Fruit fly (Drosophila melanogaster) whole organism: ENCODE data around the gene CG9021.
A peak's percentile ranks its signal among the peaks of the same experiment; 100 is the strongest.

Experiments used
- CG8478 ChIP-seq: fragments of >200 bp; optimal IDR thresholded peaks from 2 replicates; lab custom pipeline; 2018; ENCODE audit warnings: inconsistent platforms
- Dll ChIP-seq: fragments of >200 bp; optimal IDR thresholded peaks from 2 replicates; lab custom pipeline; 2017
- EcR ChIP-seq, 2 experiments: fragments of >200 bp; optimal IDR thresholded peaks; 2 replicates each; lab custom pipeline; 2017; ENCODE audit warnings: missing biosample characterization in 2 of 2, missing genetic modification characterization in 2 of 2, missing genetic modification reagents in 2 of 2
- pan ChIP-seq: fragments of >200 bp; optimal IDR thresholded peaks from 2 replicates; lab custom pipeline; 2017
- psq ChIP-seq: fragments of >200 bp; optimal IDR thresholded peaks from 2 replicates; lab custom pipeline; 2017
- usp ChIP-seq: fragments of >200 bp; optimal IDR thresholded peaks from 2 replicates; lab custom pipeline; 2017; ENCODE audit warnings: missing biosample characterization, missing genetic modification characterization, mixed read lengths

Gene CG9021

dm6 chr2L:5904585-5904984 is at the start of gene CG9021:
Gene CG9021, minus strand, starts transcription at chr2L:5904689.
- TF ChIP-seq usp (GFP tag; lab: Kevin White, UChicago) (no peak), EcR (GFP tag; optimal IDR thresholded peaks at IDR 0.05; lab: Kevin White, UChicago) (no peak)

dm6 chr2L:5948775-5949526 is 44.5 kb upstream of the CG9021 start, which contains the start of gene CG9044:
Gene CG9044, plus strand, starts transcription at chr2L:5949450.
- TF ChIP-seq usp (GFP tag; lab: Kevin White, UChicago) (no peak), CG8478 (no peak), Dll (lab: Kevin White, UChicago) (no peak), psq (lab: Kevin White, UChicago) (no peak), pan (lab: Kevin White, UChicago) (no peak), EcR (GFP tag; optimal IDR thresholded peaks at IDR 0.05; lab: Kevin White, UChicago) (no peak)

dm6 chr2L:5947504-5947903 is 43.0 kb upstream of the CG9021 start:
- no peak for TF ChIP-seq CG8478
- no peak for TF ChIP-seq pan (lab: Kevin White, UChicago)
- no peak for TF ChIP-seq Dll (lab: Kevin White, UChicago)
- TF ChIP-seq EcR (GFP tag; optimal IDR thresholded peaks at IDR 0.05; lab: Kevin White, UChicago): no peak
- TF ChIP-seq usp (GFP tag; lab: Kevin White, UChicago): no peak
- TF ChIP-seq psq (lab: Kevin White, UChicago): no peak

dm6 chr2L:5946728-5947127 is 42.2 kb upstream of the CG9021 start:
- TF ChIP-seq CG8478 (no peak), usp (GFP tag; lab: Kevin White, UChicago) (no peak), Dll (lab: Kevin White, UChicago) (no peak), EcR (GFP tag; optimal IDR thresholded peaks at IDR 0.05; lab: Kevin White, UChicago) (no peak), pan (lab: Kevin White, UChicago) (no peak), psq (lab: Kevin White, UChicago) (no peak)

dm6 chr2L:5945651-5946547 is 41.4 kb upstream of the CG9021 start:
- TF ChIP-seq usp (GFP tag; lab: Kevin White, UChicago) (no peak), pan (lab: Kevin White, UChicago) (no peak), psq (lab: Kevin White, UChicago) (no peak), EcR (GFP tag; optimal IDR thresholded peaks at IDR 0.05; lab: Kevin White, UChicago) (no peak), CG8478 (no peak), Dll (lab: Kevin White, UChicago) (no peak)

dm6 chr2L:5944305-5945282 is 40.1 kb upstream of the CG9021 start:
- TF ChIP-seq CG8478 (no peak), pan (lab: Kevin White, UChicago) (no peak), usp (GFP tag; lab: Kevin White, UChicago) (no peak), EcR (GFP tag; optimal IDR thresholded peaks at IDR 0.05; lab: Kevin White, UChicago) (no peak), psq (lab: Kevin White, UChicago) (no peak), Dll (lab: Kevin White, UChicago) (no peak)

dm6 chr2L:5943229-5944078 is 39.0 kb upstream of the CG9021 start, which contains the start of the genes Sfp26Ad and Gpdh1:
Gene Sfp26Ad, minus strand, starts transcription at chr2L:5943304.
Gene Gpdh1, plus strand, starts transcription at chr2L:5943643.
- TF ChIP-seq psq (lab: Kevin White, UChicago) (no peak), CG8478 (no peak), pan (lab: Kevin White, UChicago) (no peak), Dll (lab: Kevin White, UChicago) (peak; percentile 84)

- TF ChIP-seq EcR (GFP tag; optimal IDR thresholded peaks at IDR 0.05; lab: Kevin White, UChicago) (no peak), CG8478 (no peak), pan (lab: Kevin White, UChicago) (no peak), Dll (lab: Kevin White, UChicago) (no peak), psq (lab: Kevin White, UChicago) (no peak), usp (GFP tag; lab: Kevin White, UChicago) (no peak)
Measured at dm6 chr2L:5927363-5927762, 22.9 kb upstream of the CG9021 start.

- TF ChIP-seq usp (GFP tag; lab: Kevin White, UChicago) (no peak), pan (lab: Kevin White, UChicago) (no peak), Dll (lab: Kevin White, UChicago) (no peak)
Measured at dm6 chr2L:5925637-5926036, 21.1 kb upstream of the CG9021 start, which contains the start of gene dsf. Gene dsf, plus strand, starts transcription at chr2L:5925937.

dm6 chr2L:5925164-5925563 is 20.7 kb upstream of the CG9021 start:
- no peak for TF ChIP-seq Dll (lab: Kevin White, UChicago)
- no peak for TF ChIP-seq psq (lab: Kevin White, UChicago)
- TF ChIP-seq EcR (GFP tag; optimal IDR thresholded peaks at IDR 0.05; lab: Kevin White, UChicago): no peak
- no peak for TF ChIP-seq pan (lab: Kevin White, UChicago)
- TF ChIP-seq CG8478: no peak
- TF ChIP-seq usp (GFP tag; lab: Kevin White, UChicago): no peak
